Worm (Caenorhabditis elegans): ENCODE measurements around the gene fkh-4.

DNA sequence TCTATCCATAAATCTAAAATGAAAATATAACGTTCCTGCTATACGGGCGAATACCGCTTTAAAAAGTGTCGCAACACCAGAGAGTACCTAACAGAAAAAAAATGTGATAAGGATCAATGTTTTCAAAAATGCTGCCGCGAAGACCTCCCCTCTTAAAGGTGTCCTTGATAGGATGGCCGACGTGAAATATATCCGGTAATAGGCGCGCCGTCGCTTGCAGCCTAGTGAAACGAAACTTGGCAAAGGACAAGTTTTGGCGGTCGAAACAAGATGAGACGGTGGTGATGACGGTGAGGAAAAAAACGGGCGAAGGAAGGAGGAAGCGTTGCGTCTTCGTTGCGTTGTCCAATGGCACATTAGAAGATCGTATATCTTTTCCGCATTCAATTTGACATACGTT, 39.8 kb downstream of the fkh-4 start:
- TF ChIP-seq nhr-11 (tag; optimal IDR thresholded peaks at IDR 0.05): no peak
- TF ChIP-seq ztf-4 (tag; optimal IDR thresholded peaks at IDR 0.05): no peak
- no peak for TF ChIP-seq alr-1 (tag; optimal IDR thresholded peaks at IDR 0.05; ENCODE audit: borderline replicate concordance)
- TF ChIP-seq nhr-28 (tag; optimal IDR thresholded peaks at IDR 0.05): no peak
